Fruit fly (Drosophila melanogaster) whole organism, wandering third instar larva: Measurements from ENCODE around the gene CG10969.
A peak's percentile ranks its signal among the peaks of the same experiment; 100 is the strongest.

Experiments
- Abd-B ChIP-seq: fragments of >200 bp; optimal IDR thresholded peaks from 2 replicates; lab custom pipeline; 2017; ENCODE audit warnings: missing biosample characterization, missing genetic modification characterization
- CG9705 ChIP-seq: fragments of 200-800 bp; sonication (Bioruptor generic); optimal IDR thresholded peaks from 2 replicates; lab custom pipeline; 2018; ENCODE audit warnings: missing biosample characterization, mild to moderate bottlenecking, missing genetic modification characterization
- CrebA ChIP-seq: fragments of 200-800 bp; sonication (Bioruptor generic); optimal IDR thresholded peaks from 2 replicates; lab custom pipeline; 2016; ENCODE audit warnings: missing biosample characterization, mild to moderate bottlenecking, missing genetic modification characterization, borderline replicate concordance
- Dif ChIP-seq: fragments of 200-275, 200-300 bp; sonication (Bioruptor generic); optimal IDR thresholded peaks from 2 replicates; lab custom pipeline; 2018; ENCODE audit warnings: missing biosample characterization, missing genetic modification characterization; ENCODE audit not compliant: partially characterized antibody
- HLH106 ChIP-seq: fragments of 200-800 bp; optimal IDR thresholded peaks from 3 replicates; lab custom pipeline; 2019; ENCODE audit warnings: missing biosample characterization, mild to moderate bottlenecking, missing genetic modification characterization, moderate library complexity
- Hnf4 ChIP-seq: fragments of 200-800 bp; sonication (Bioruptor generic); optimal IDR thresholded peaks from 2 replicates; lab custom pipeline; 2016; ENCODE audit warnings: missing biosample characterization, mild to moderate bottlenecking, missing genetic modification characterization
- Hr78 ChIP-seq: fragments of >200 bp; optimal IDR thresholded peaks from 2 replicates; lab custom pipeline; 2017; ENCODE audit warnings: missing biosample characterization, missing genetic modification characterization
- Hr83 ChIP-seq: fragments of 200-300 bp; sonication (Bioruptor generic); optimal IDR thresholded peaks from 2 replicates; lab custom pipeline; 2016; ENCODE audit warnings: missing biosample characterization, mild to moderate bottlenecking, missing genetic modification characterization, moderate library complexity; ENCODE audit not compliant: poor library complexity, severe bottlenecking
- Mio ChIP-seq: sonication (Bioruptor generic); optimal IDR thresholded peaks from 2 replicates; lab custom pipeline; 2016; ENCODE audit warnings: missing biosample characterization, missing genetic modification characterization
- N ChIP-seq: fragments of >200 bp; optimal IDR thresholded peaks from 2 replicates; lab custom pipeline; 2018; ENCODE audit warnings: missing biosample characterization, missing external identifiers, missing genetic modification characterization
- OdsH ChIP-seq: fragments of 200-800 bp; sonication (Bioruptor generic); optimal IDR thresholded peaks from 2 replicates; lab custom pipeline; 2016; ENCODE audit warnings: missing biosample characterization, mild to moderate bottlenecking, missing genetic modification characterization
- Rel ChIP-seq, 2 experiments: fragments of 200-800 bp; sonication (Bioruptor generic) in 1 of 2; optimal IDR thresholded peaks; 2 replicates in 1 of 2; 3 replicates in 1 of 2; lab custom pipeline; 2016 to 2019; ENCODE audit warnings: mild to moderate bottlenecking in 2 of 2, missing biosample characterization in 2 of 2, missing genetic modification characterization in 2 of 2, moderate library complexity in 1 of 2
- Sp1 ChIP-seq: fragments of 200-800 bp; sonication (Bioruptor generic); optimal IDR thresholded peaks from 3 replicates; lab custom pipeline; 2019; ENCODE audit warnings: missing biosample characterization, mild to moderate bottlenecking, missing genetic modification characterization, moderate library complexity
- Vsx2 ChIP-seq: fragments of 200-300, 225-300 bp; sonication (Bioruptor generic); optimal IDR thresholded peaks from 2 replicates; lab custom pipeline; 2018; ENCODE audit warnings: missing biosample characterization, missing genetic modification characterization; ENCODE audit not compliant: partially characterized antibody
- br ChIP-seq: fragments of 200-800 bp; sonication (Bioruptor generic); optimal IDR thresholded peaks from 2 replicates; lab custom pipeline; 2016; ENCODE audit warnings: missing biosample characterization, missing genetic modification characterization
- dl ChIP-seq, 2 experiments: fragments of 175-275, 200-275 bp in 1 of 2; fragments of 200-275 bp in 1 of 2; sonication (Bioruptor generic); optimal IDR thresholded peaks; lab custom pipeline; 2018; ENCODE audit warnings: mild to moderate bottlenecking in 2 of 2, missing biosample characterization in 2 of 2, missing genetic modification characterization in 2 of 2, moderate library complexity in 2 of 2; ENCODE audit not compliant: partially characterized antibody in 2 of 2, insufficient read depth in 1 of 2
- dsf ChIP-seq: sonication (Bioruptor generic); optimal IDR thresholded peaks from 2 replicates; lab custom pipeline; 2016; ENCODE audit warnings: missing biosample characterization, missing genetic modification characterization, borderline replicate concordance
- ey ChIP-seq: fragments of 200-800 bp; sonication (Bioruptor generic); optimal IDR thresholded peaks from 2 replicates; lab custom pipeline; 2016; ENCODE audit warnings: missing biosample characterization, missing genetic modification characterization
- foxo ChIP-seq, 2 experiments: fragments of 200-800 bp; sonication (Bioruptor generic); optimal IDR thresholded peaks; 2 replicates in 1 of 2; 3 replicates in 1 of 2; lab custom pipeline; 2016 to 2017; ENCODE audit warnings: missing biosample characterization in 2 of 2, missing genetic modification characterization in 2 of 2
- fru ChIP-seq: fragments of 200-800 bp; sonication (Bioruptor generic); optimal IDR thresholded peaks from 3 replicates; lab custom pipeline; 2016; ENCODE audit warnings: missing biosample characterization, mild to moderate bottlenecking, missing genetic modification characterization
- h ChIP-seq: fragments of 200-800 bp; sonication (Bioruptor generic); optimal IDR thresholded peaks from 3 replicates; lab custom pipeline; 2016; ENCODE audit warnings: missing biosample characterization, mild to moderate bottlenecking, missing genetic modification characterization
- jim ChIP-seq: fragments of 175-275, 200-325 bp; sonication (Bioruptor generic); optimal IDR thresholded peaks from 2 replicates; lab custom pipeline; 2016; ENCODE audit warnings: missing biosample characterization, mild to moderate bottlenecking, missing genetic modification characterization
- lola ChIP-seq: fragments of >200 bp; optimal IDR thresholded peaks from 2 replicates; lab custom pipeline; 2017; ENCODE audit warnings: missing biosample characterization, missing genetic modification characterization
- pan ChIP-seq: fragments of >200 bp; optimal IDR thresholded peaks from 2 replicates; lab custom pipeline; 2017
- psq ChIP-seq: fragments of 200-800 bp; sonication (Bioruptor generic); optimal IDR thresholded peaks from 3 replicates; lab custom pipeline; 2017; ENCODE audit warnings: missing biosample characterization, mild to moderate bottlenecking, missing genetic modification characterization, moderate library complexity
- rgr ChIP-seq: fragments of 200-800 bp; sonication (Bioruptor generic); optimal IDR thresholded peaks from 3 replicates; lab custom pipeline; 2016; ENCODE audit warnings: missing biosample characterization, mild to moderate bottlenecking, missing genetic modification characterization
- sage ChIP-seq: fragments of 200-800 bp; sonication (Bioruptor generic); optimal IDR thresholded peaks from 2 replicates; lab custom pipeline; 2016; ENCODE audit warnings: missing biosample characterization, mild to moderate bottlenecking, missing genetic modification characterization
- sv ChIP-seq: fragments of 200-800 bp; sonication (Bioruptor generic); optimal IDR thresholded peaks from 3 replicates; lab custom pipeline; 2016; ENCODE audit warnings: missing biosample characterization, missing genetic modification characterization
- tai ChIP-seq: sonication (Bioruptor generic); optimal IDR thresholded peaks from 2 replicates; lab custom pipeline; 2016; ENCODE audit warnings: missing biosample characterization, missing genetic modification characterization
- usp ChIP-seq: fragments of >200 bp; optimal IDR thresholded peaks from 2 replicates; lab custom pipeline; 2017; ENCODE audit warnings: missing biosample characterization, missing genetic modification characterization
- woc ChIP-seq: sonication (Bioruptor generic); optimal IDR thresholded peaks from 2 replicates; lab custom pipeline; 2016; ENCODE audit warnings: missing biosample characterization, mild to moderate bottlenecking, missing genetic modification characterization

The CG10969 gene

DNA sequence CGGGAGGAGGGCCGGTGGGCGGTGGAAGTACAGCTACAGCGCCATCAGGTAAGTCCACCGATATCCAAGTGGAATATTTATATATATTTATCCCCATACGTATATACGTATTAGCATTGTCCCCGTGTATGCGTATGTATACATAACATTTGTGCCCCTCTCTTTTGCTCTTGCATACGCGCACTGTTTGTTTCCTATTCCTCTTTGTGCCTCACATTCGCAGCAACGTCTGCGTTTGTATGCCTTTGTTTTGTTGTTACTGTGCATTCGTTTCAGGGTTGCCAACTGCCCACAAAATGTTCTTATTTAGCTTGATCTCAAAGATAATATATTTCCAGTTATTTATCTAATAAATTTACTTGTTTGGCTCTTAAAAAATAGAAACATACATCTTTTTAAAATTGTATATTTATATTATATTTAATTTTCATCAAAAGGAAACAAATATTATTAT, 25.4 kb upstream of the CG10969 start:
- TF ChIP-seq N (GFP tag; lab: Kevin White, UChicago) = no peak
- TF ChIP-seq CG9705 (GFP tag; lab: Kevin White, UChicago) = peak; percentile 34
- TF ChIP-seq br = peak; percentile 23
- peak; percentile 55 for TF ChIP-seq woc (GFP tag; lab: Kevin White, UChicago)
- no peak for TF ChIP-seq sv (GFP tag; lab: Kevin White, UChicago)
- TF ChIP-seq CrebA = no peak
- TF ChIP-seq h (GFP tag; lab: Kevin White, UChicago) = peak; percentile 49
- peak; percentile 66 for TF ChIP-seq OdsH (GFP tag; lab: Kevin White, UChicago)
- peak; percentile 99 for TF ChIP-seq psq (GFP tag; lab: Kevin White, UChicago)
- peak; percentile 69 for TF ChIP-seq Hr83 (GFP tag; lab: Kevin White, UChicago)
- peak; percentile 78 for TF ChIP-seq sage
- TF ChIP-seq Sp1 (GFP tag; lab: Kevin White, UChicago) = peak; percentile 67
- TF ChIP-seq rgr = peak; percentile 70
- TF ChIP-seq fru (GFP tag; lab: Kevin White, UChicago) = peak; percentile 73
- peak in 1 of 2 experiments; percentile 70 for TF ChIP-seq foxo (GFP tag; optimal IDR thresholded peaks at IDR 0.05; lab: Kevin White, UChicago)
- peak; percentile 63 for TF ChIP-seq HLH106
- no peak for TF ChIP-seq Mio (GFP tag; lab: Kevin White, UChicago)
- no peak for TF ChIP-seq tai (GFP tag; lab: Kevin White, UChicago)
- no peak for TF ChIP-seq dl (GFP tag; optimal IDR thresholded peaks at IDR 0.05; lab: Kevin White, UChicago; ENCODE audit: insufficient read depth in 1 of 2, partially characterized antibody in 2 of 2)
- no peak for TF ChIP-seq Hnf4 (GFP tag; lab: Kevin White, UChicago)
- TF ChIP-seq ey = peak; percentile 37
- peak; percentile 46 for TF ChIP-seq Rel (GFP tag; optimal IDR thresholded peaks at IDR 0.05; lab: Kevin White, UChicago)
- TF ChIP-seq Rel (tag; optimal IDR thresholded peaks at IDR 0.05; lab: Kevin White, UChicago) = peak; percentile 32
- TF ChIP-seq pan = no peak
- TF ChIP-seq Dif = no peak
- TF ChIP-seq, all 38 proteins: peak for 15

DNA sequence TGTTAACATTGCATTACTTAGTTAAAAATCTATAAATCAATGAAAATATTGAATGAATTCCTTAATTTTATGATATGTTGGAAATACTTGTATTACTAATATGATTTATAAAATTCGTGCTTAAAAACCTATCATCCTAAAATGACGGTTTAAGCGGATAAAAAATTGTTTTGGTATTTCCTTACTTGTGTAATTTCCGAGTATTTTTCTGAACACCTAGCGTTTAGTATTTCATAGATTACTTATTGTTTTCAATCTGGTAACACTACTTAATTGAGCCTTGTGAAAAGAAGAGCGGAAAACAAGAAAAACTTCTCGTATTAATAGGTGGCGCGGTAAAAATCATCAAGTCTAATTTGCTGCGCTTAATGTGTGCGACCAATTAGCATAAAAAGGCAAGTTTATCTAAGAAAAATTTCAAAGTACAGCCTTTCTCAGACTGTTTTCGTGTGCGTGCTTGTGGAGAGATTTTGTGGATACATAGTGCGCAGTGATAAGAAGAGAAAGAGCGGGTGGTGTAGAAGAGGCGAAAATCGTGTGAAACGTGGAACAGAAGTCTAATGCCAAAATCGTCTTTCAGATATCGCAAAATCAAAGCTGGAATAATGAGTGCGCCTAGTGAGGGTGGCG, 24.9 kb upstream of the CG10969 start, which contains the start of gene Sap130:
Gene Sap130 (plus strand): TSS at position 243 of the 630 bp plus-strand sequence.
- TF ChIP-seq Abd-B (GFP tag; lab: Kevin White, UChicago) = no peak
- no peak for TF ChIP-seq rgr

DNA sequence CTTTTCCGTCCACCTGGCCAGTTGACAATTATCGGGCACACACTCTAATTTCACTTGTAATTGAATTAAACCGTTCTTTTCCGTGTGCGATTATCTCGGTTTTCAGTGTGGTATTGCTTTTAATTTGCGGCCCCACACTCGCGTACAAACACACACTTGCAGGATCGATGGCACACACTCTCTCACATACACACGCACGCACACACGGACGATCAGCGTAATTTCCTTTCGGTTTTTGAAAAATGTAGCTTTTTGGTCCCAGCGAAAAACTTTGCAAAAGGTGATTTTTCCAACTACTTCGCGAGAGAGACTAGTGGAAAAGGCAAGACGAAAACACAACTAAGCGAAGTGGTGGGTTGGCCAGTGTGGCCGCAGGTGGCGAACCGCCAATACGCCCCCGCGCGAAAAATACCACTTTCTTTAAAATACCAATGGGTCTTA, 23.9 kb upstream of the CG10969 start, which contains the start of gene Atg1:
Gene Atg1 (minus strand): TSS at position 387 of the 441 bp plus-strand sequence.
- TF ChIP-seq Sp1 (GFP tag; lab: Kevin White, UChicago) (peak; percentile 14), Dif (peak; percentile 49), foxo (GFP tag; optimal IDR thresholded peaks at IDR 0.05; lab: Kevin White, UChicago) (no peak), rgr (peak; percentile 31), Rel (GFP tag; optimal IDR thresholded peaks at IDR 0.05; lab: Kevin White, UChicago) (no peak), Rel (tag; optimal IDR thresholded peaks at IDR 0.05; lab: Kevin White, UChicago) (peak; percentile 50), jim (no peak), HLH106 (peak; percentile 1), Hr83 (GFP tag; lab: Kevin White, UChicago) (peak; percentile 31), psq (GFP tag; lab: Kevin White, UChicago) (peak; percentile 69)

DNA sequence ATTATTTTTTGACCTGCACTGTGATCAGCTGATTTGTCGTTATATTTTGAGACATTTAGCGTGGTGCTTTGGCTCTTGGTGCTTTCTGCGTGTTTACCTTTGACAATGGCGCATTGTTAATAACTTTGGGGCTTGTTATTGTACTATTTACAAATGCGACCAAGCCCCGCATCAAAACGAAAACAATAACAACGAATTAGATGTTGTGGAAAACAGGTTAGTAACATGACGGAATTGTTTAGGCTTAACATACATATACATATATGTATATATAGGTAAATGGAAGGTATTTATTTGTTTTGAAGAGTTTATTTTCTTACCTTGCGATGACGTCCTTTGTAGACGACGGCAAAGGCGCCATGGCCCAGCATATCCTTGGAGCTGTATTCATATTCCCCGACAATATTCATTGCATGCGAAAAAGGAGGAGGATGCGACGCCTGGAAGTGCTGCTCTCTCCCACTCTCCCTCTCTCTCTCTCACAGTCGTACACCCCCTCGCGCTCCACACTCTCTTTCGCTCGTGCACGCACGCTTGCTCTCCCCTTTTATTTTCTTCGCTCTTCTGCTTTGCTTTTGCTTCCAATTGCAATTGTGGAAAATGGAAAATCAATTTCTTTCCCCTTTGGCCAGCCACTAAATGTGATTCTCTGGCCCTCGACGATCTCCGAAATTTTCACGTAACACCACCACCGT, 23.3 kb upstream of the CG10969 start:
- TF ChIP-seq psq (GFP tag; lab: Kevin White, UChicago) (peak; percentile 80), Dif (peak; percentile 94), Hr83 (GFP tag; lab: Kevin White, UChicago) (peak; percentile 5), Vsx2 (no peak), usp (GFP tag; lab: Kevin White, UChicago) (no peak), dsf (GFP tag; lab: Kevin White, UChicago) (no peak), Mio (GFP tag; lab: Kevin White, UChicago) (no peak), dl (GFP tag; optimal IDR thresholded peaks at IDR 0.05; lab: Kevin White, UChicago; ENCODE audit: insufficient read depth in 1 of 2, partially characterized antibody in 2 of 2) (peak; percentile 65 to 89), lola (GFP tag; lab: Kevin White, UChicago) (peak; percentile 84), OdsH (GFP tag; lab: Kevin White, UChicago) (peak; percentile 15), Hr78 (GFP tag; lab: Kevin White, UChicago) (no peak), CG9705 (GFP tag; lab: Kevin White, UChicago) (no peak)
